Worm (Caenorhabditis elegans) whole organism, L4 larva: ENCODE results near the gene dre-1.

Experiments used
- F10B5.3 ChIP-seq: sonication (generic microtip); optimal IDR thresholded peaks from 2 replicates; lab custom pipeline; 2016; ENCODE audit warnings: mild to moderate bottlenecking, missing genetic modification characterization, missing compliant biosample characterization
- T20F7.1 ChIP-seq: fragments of 200-800 bp; sonication (Bioruptor generic); optimal IDR thresholded peaks from 2 replicates; lab custom pipeline; 2018; ENCODE audit warnings: mild to moderate bottlenecking, missing genetic modification characterization, missing compliant biosample characterization
- T26A8.4 ChIP-seq: fragments of 200-800 bp; sonication (Bioruptor generic); IDR thresholded peaks from 2 replicates; pipeline ENCODE4 v1.3.6; 2022; ENCODE audit warnings: missing genetic modification characterization, missing compliant biosample characterization
- Y105C5A.15 ChIP-seq: fragments of 200-800 bp; sonication (Bioruptor generic); IDR thresholded peaks from 2 replicates; pipeline ENCODE4 v1.3.6; 2022; ENCODE audit warnings: missing genetic modification characterization, missing compliant biosample characterization
- attf-4 ChIP-seq: sonication (generic microtip); optimal IDR thresholded peaks from 3 replicates; lab custom pipeline; 2017; ENCODE audit warnings: missing biosample characterization, missing genetic modification characterization
- ceh-20 ChIP-seq: fragments of 200-800 bp; sonication (Bioruptor generic); IDR thresholded peaks from 2 replicates; pipeline ENCODE4 v1.3.6; 2022; ENCODE audit warnings: missing genetic modification reagents, missing genetic modification characterization, missing compliant biosample characterization
- ceh-44 ChIP-seq: fragments of 200-800 bp; sonication (Bioruptor generic); IDR thresholded peaks from 2 replicates; pipeline ENCODE4 v1.3.6; 2022; ENCODE audit warnings: missing genetic modification reagents, missing genetic modification characterization, missing compliant biosample characterization
- ceh-62 ChIP-seq: sonication (generic microtip); optimal IDR thresholded peaks from 2 replicates; lab custom pipeline; 2017; ENCODE audit warnings: missing biosample characterization, missing genetic modification characterization
- ceh-82 ChIP-seq: sonication (generic microtip); optimal IDR thresholded peaks from 2 replicates; lab custom pipeline; 2017; ENCODE audit warnings: missing biosample characterization, missing genetic modification characterization
- cey-2 ChIP-seq: sonication (generic microtip); optimal IDR thresholded peaks from 3 replicates; lab custom pipeline; 2017; ENCODE audit warnings: missing genetic modification characterization, mild to moderate bottlenecking, missing compliant biosample characterization, antibody characterized with exemption, borderline replicate concordance; ENCODE audit not compliant: insufficient read depth
- ctbp-1 ChIP-seq: fragments of 200-800 bp; sonication (Bioruptor generic); IDR thresholded peaks from 2 replicates; pipeline ENCODE4 v1.3.6; 2022; ENCODE audit warnings: missing genetic modification reagents, missing genetic modification characterization, missing compliant biosample characterization
- daf-12 ChIP-seq: fragments of 150-350 bp; optimal IDR thresholded peaks from 2 replicates; lab custom pipeline; 2014; ENCODE audit warnings: missing biosample characterization, missing genetic modification reagents, missing genetic modification characterization
- daf-16 ChIP-seq, 3 experiments: sonication (generic microtip); optimal IDR thresholded peaks; 2 replicates each; lab custom pipeline; 2016 to 2017; ENCODE audit warnings: missing genetic modification characterization in 3 of 3, missing genetic modification reagents in 3 of 3, mild to moderate bottlenecking in 2 of 3, missing compliant biosample characterization in 2 of 3, missing biosample characterization in 1 of 3, moderate library complexity in 1 of 3
- daf-8 ChIP-seq: fragments of 200-800 bp; sonication (Bioruptor generic); IDR thresholded peaks from 2 replicates; pipeline ENCODE4 v1.3.6; 2022; ENCODE audit warnings: missing genetic modification characterization, missing compliant biosample characterization
- dmd-9 ChIP-seq: fragments of 200-800 bp; sonication (Bioruptor generic); IDR thresholded peaks from 2 replicates; pipeline ENCODE4 v1.3.6; 2022; ENCODE audit warnings: missing genetic modification reagents, missing genetic modification characterization, missing compliant biosample characterization
- egl-27 ChIP-seq: sonication (generic microtip); optimal IDR thresholded peaks from 3 replicates; lab custom pipeline; 2017; ENCODE audit warnings: missing biosample characterization, missing genetic modification reagents, missing genetic modification characterization
- fkh-10 ChIP-seq: fragments of 150-350 bp; optimal IDR thresholded peaks from 2 replicates; lab custom pipeline; 2014; ENCODE audit warnings: missing biosample characterization, missing genetic modification reagents, missing genetic modification characterization
- hif-1 ChIP-seq, 2 experiments: sonication (generic microtip); optimal IDR thresholded peaks; 2 replicates each; lab custom pipeline; 2016 to 2017; ENCODE audit warnings: missing compliant biosample characterization in 2 of 2, missing genetic modification characterization in 2 of 2, missing genetic modification reagents in 2 of 2, missing genotype in 2 of 2, mild to moderate bottlenecking in 1 of 2
- lim-7 ChIP-seq: fragments of 200-800 bp; sonication (Bioruptor generic); IDR thresholded peaks from 2 replicates; pipeline ENCODE4 v1.3.6; 2022; ENCODE audit warnings: missing genetic modification characterization, missing compliant biosample characterization
- lin-13 ChIP-seq: fragments of 150-350 bp; optimal IDR thresholded peaks from 2 replicates; lab custom pipeline; 2014; ENCODE audit warnings: missing biosample characterization, missing genetic modification reagents, missing genetic modification characterization
- lin-38 ChIP-seq: fragments of 200-800 bp; sonication (Bioruptor generic); IDR thresholded peaks from 2 replicates; pipeline ENCODE4 v1.3.6; 2022; ENCODE audit warnings: missing genetic modification reagents, missing genetic modification characterization, missing compliant biosample characterization
- lir-3 ChIP-seq: sonication (generic microtip); optimal IDR thresholded peaks from 2 replicates; lab custom pipeline; 2016; ENCODE audit warnings: mild to moderate bottlenecking, missing genetic modification characterization, missing compliant biosample characterization
- lsy-2 ChIP-seq, 2 experiments: fragments of 150-350 bp in 1 of 2; sonication (generic microtip) in 1 of 2; optimal IDR thresholded peaks; 2 replicates each; lab custom pipeline; 2014 to 2017; ENCODE audit warnings: missing biosample characterization in 2 of 2, missing genetic modification characterization in 2 of 2
- madf-5 ChIP-seq, 2 experiments: fragments of 200-800 bp; sonication (Bioruptor generic); IDR thresholded peaks; 2 replicates each; pipeline ENCODE4 v1.3.6; 2022; ENCODE audit warnings: missing compliant biosample characterization in 2 of 2, missing genetic modification characterization in 2 of 2
- mes-2 ChIP-seq: sonication (generic microtip); optimal IDR thresholded peaks from 2 replicates; lab custom pipeline; 2016; ENCODE audit warnings: missing genotype, mild to moderate bottlenecking, missing genetic modification characterization, missing compliant biosample characterization; ENCODE audit not compliant: poor library complexity, severe bottlenecking
- mxl-3 ChIP-seq: fragments of 200-800 bp; sonication (Bioruptor generic); optimal IDR thresholded peaks from 2 replicates; lab custom pipeline; 2018; ENCODE audit warnings: mild to moderate bottlenecking, missing genetic modification characterization, missing compliant biosample characterization
- nhr-10 ChIP-seq: fragments of 150-350 bp; optimal IDR thresholded peaks from 2 replicates; lab custom pipeline; 2014; ENCODE audit warnings: missing biosample characterization, missing genetic modification characterization
- nhr-111 ChIP-seq: fragments of 200-800 bp; sonication (Bioruptor generic); optimal IDR thresholded peaks from 2 replicates; lab custom pipeline; 2018; ENCODE audit warnings: mild to moderate bottlenecking, missing genetic modification characterization, missing compliant biosample characterization
- nhr-28 ChIP-seq: fragments of 150-350 bp; optimal IDR thresholded peaks from 2 replicates; lab custom pipeline; 2014; ENCODE audit warnings: missing biosample characterization, missing genetic modification characterization
- nhr-42 ChIP-seq: fragments of 200-800 bp; sonication (Bioruptor generic); IDR thresholded peaks from 2 replicates; pipeline ENCODE4 v1.3.6; 2022; ENCODE audit warnings: missing genetic modification characterization, missing compliant biosample characterization
- nhr-76 ChIP-seq: fragments of 150-350 bp; optimal IDR thresholded peaks from 2 replicates; lab custom pipeline; 2014; ENCODE audit warnings: missing biosample characterization, missing genetic modification characterization
- pha-4 ChIP-seq, 2 experiments: fragments of 150-350 bp in 1 of 2; fragments of 200-800 bp in 1 of 2; sonication (Bioruptor generic) in 1 of 2; IDR thresholded peaks in 1 of 2; optimal IDR thresholded peaks in 1 of 2; 2 replicates each; pipeline versions ENCODE4 v1.3.6 to Lab custom; 2014 to 2022; ENCODE audit warnings: missing genetic modification characterization in 2 of 2, missing genetic modification reagents in 2 of 2, missing biosample characterization in 1 of 2, missing compliant biosample characterization in 1 of 2
- php-3 ChIP-seq: fragments of 200-800 bp; sonication (Bioruptor generic); IDR thresholded peaks from 2 replicates; pipeline ENCODE4 v1.3.6; 2022; ENCODE audit warnings: missing genetic modification reagents, missing genetic modification characterization, missing compliant biosample characterization
- rbr-2 ChIP-seq: sonication (generic microtip); optimal IDR thresholded peaks from 2 replicates; lab custom pipeline; 2016; ENCODE audit warnings: missing genotype, missing genetic modification characterization, missing compliant biosample characterization
- skn-1 ChIP-seq: fragments of 150-350 bp; optimal IDR thresholded peaks from 2 replicates; lab custom pipeline; 2014; ENCODE audit warnings: missing biosample characterization, missing genetic modification characterization
- unc-62 ChIP-seq, 3 experiments: fragments of 150-350 bp in 1 of 3; sonication (generic microtip); optimal IDR thresholded peaks in 2 of 3; peaks in 1 of 3; 1 replicate in 1 of 3; 2 replicates in 2 of 3; lab custom pipeline; 2014 to 2017; ENCODE audit warnings: missing biosample characterization in 3 of 3, missing genetic modification characterization in 3 of 3, missing genetic modification reagents in 3 of 3, missing genotype in 1 of 3
- vab-7 ChIP-seq: fragments of 200-800 bp; sonication (Bioruptor generic); IDR thresholded peaks from 2 replicates; pipeline ENCODE4 v1.3.6; 2022; ENCODE audit warnings: missing genetic modification reagents, missing genetic modification characterization, missing compliant biosample characterization
- ztf-7 ChIP-seq: fragments of 150-350 bp; optimal IDR thresholded peaks from 2 replicates; lab custom pipeline; 2014; ENCODE audit warnings: missing biosample characterization, missing genetic modification characterization

The dre-1 gene

DNA sequence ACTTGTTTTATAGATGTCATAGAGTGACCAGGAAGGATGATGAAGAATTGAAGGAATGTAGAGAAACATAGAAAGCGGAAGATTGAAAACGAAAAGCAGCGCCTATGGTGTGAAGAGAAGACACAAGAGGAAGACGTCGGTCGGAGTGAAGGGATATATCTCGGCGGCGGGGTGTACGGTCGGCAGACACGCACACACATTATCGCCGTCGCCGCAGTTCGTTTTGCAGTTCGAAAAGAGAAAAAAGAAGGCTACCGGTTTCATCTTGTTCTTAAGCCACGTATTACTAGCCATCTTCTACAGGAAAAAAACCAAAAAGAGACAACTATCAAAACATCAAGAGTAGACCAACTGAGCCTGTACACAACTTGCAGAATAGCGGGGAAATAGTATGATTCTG, 32.9 kb downstream of the dre-1 start (continued):
- TF ChIP-seq egl-27: no peak
- no peak for TF ChIP-seq hif-1 (tag; optimal IDR thresholded peaks at IDR 0.05; lab: Kevin White, UChicago)
- TF ChIP-seq mes-2: no peak
- no peak for TF ChIP-seq T20F7.1
- no peak for TF ChIP-seq php-3 (GFP tag; lab: Robert Waterston, UW)
- TF ChIP-seq nhr-42 (GFP tag; lab: Robert Waterston, UW): no peak

ce11 chrV:6511121-6511520, 35.2 kb downstream of the dre-1 start, which contains the start of gene ubh-1:
ubh-1 (minus strand) TSS chrV:6511409.
- TF ChIP-seq mes-2: peak; percentile 25
- TF ChIP-seq T26A8.4 (GFP tag; lab: Robert Waterston, UW): peak; percentile 46
- TF ChIP-seq lin-13: no peak
- peak in 1 of 2 experiments; percentile 96 for TF ChIP-seq unc-62 (GFP tag; optimal IDR thresholded peaks at IDR 0.05 in 1 of 2; lab: Kevin White, UChicago)
- no peak for TF ChIP-seq unc-62 (tag; optimal IDR thresholded peaks at IDR 0.05; lab: Kevin White, UChicago)
- TF ChIP-seq ceh-82: no peak
- TF ChIP-seq, all 104 proteins: peak for 3

- TF ChIP-seq mxl-3 (GFP tag; lab: Kevin White, UChicago) (no peak), daf-16 (GFP tag; optimal IDR thresholded peaks at IDR 0.05; lab: Kevin White, UChicago) (no peak), daf-16 (tag; optimal IDR thresholded peaks at IDR 0.05; lab: Kevin White, UChicago) (no peak), ctbp-1 (GFP tag; lab: Robert Waterston, UW) (no peak), daf-8 (GFP tag; lab: Robert Waterston, UW) (no peak), lsy-2 (tag; optimal IDR thresholded peaks at IDR 0.05; lab: Kevin White, UChicago) (peak in 1 of 2 experiments; percentile 44), ztf-7 (tag; lab: Kevin White, UChicago) (no peak)
Measured at ce11 chrV:6510622-6511021, 35.7 kb downstream of the dre-1 start.

DNA sequence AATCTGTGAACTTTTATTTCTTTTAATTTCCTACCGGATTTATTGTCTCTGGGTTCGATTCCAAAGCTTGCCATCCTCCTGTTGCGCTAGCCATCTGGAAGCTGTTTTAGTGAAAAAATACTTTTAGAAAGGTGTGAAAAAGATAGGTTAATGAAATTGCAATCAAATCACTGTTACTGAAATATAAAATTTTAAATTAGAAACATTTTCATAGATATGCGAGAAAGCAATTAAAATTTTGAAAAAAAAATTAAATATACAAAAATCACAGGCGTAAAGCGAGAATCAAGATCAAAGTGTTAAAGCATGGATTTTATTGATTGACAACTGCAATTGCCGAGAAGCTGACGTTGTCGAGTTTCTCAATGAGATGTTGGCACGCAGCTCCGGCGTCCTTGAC, 36.6 kb downstream of the dre-1 start, which contains the start of gene ubh-2:
ubh-2 (minus strand) TSS at position 101 of the 400 bp plus-strand sequence.
- TF ChIP-seq ceh-62 (tag; lab: Kevin White, UChicago) (no peak), daf-8 (GFP tag; lab: Robert Waterston, UW) (no peak), nhr-76 (no peak), dmd-9 (GFP tag; lab: Robert Waterston, UW) (no peak), rbr-2 (tag; lab: Kevin White, UChicago) (no peak), ceh-20 (no peak), daf-12 (no peak), mxl-3 (GFP tag; lab: Kevin White, UChicago) (no peak), F10B5.3 (tag; lab: Kevin White, UChicago) (no peak), pha-4 (GFP tag; IDR thresholded peaks at IDR 0.05; lab: Robert Waterston, UW) (no peak), pha-4 (tag; optimal IDR thresholded peaks at IDR 0.05; lab: Kevin White, UChicago) (no peak), nhr-111 (GFP tag; lab: Kevin White, UChicago) (no peak), attf-4 (no peak), ceh-44 (GFP tag; lab: Robert Waterston, UW) (no peak), madf-5 (GFP tag; IDR thresholded peaks at IDR 0.05; lab: Robert Waterston, UW) (no peak), hif-1 (tag; optimal IDR thresholded peaks at IDR 0.05; lab: Kevin White, UChicago) (no peak), lir-3 (tag; lab: Kevin White, UChicago) (no peak), Y105C5A.15 (no peak), vab-7 (GFP tag; lab: Robert Waterston, UW) (no peak), nhr-42 (GFP tag; lab: Robert Waterston, UW) (no peak), nhr-28 (tag; lab: Kevin White, UChicago) (no peak)

- TF ChIP-seq skn-1 (tag; lab: Kevin White, UChicago) (no peak), ceh-20 (no peak), pha-4 (GFP tag; IDR thresholded peaks at IDR 0.05; lab: Robert Waterston, UW) (no peak), pha-4 (tag; optimal IDR thresholded peaks at IDR 0.05; lab: Kevin White, UChicago) (no peak), nhr-111 (GFP tag; lab: Kevin White, UChicago) (no peak), hif-1 (tag; optimal IDR thresholded peaks at IDR 0.05; lab: Kevin White, UChicago) (no peak), T20F7.1 (no peak), cey-2 (no peak), ceh-44 (GFP tag; lab: Robert Waterston, UW) (no peak), nhr-76 (no peak), lim-7 (no peak), fkh-10 (GFP tag; lab: Kevin White, UChicago) (no peak), lin-38 (GFP tag; lab: Robert Waterston, UW) (no peak), nhr-10 (tag; lab: Kevin White, UChicago) (no peak), vab-7 (GFP tag; lab: Robert Waterston, UW) (no peak)
Measured at ce11 chrV:6508703-6509102, 37.6 kb downstream of the dre-1 start, which contains the start of gene ubh-3. ubh-3 (minus strand) TSS chrV:6508803.
